Fruit fly (Drosophila melanogaster) whole organism, embryonic: ENCODE data around the gene CG3634.

ENCODE experiments used
- Adf1 ChIP-seq: fragments of 200-800 bp; sonication (Bioruptor generic); IDR thresholded peaks from 2 replicates; pipeline ENCODE4 v1.3.6; 2022; ENCODE audit warnings: missing biosample characterization, missing genetic modification characterization
- Atf6 ChIP-seq: fragments of 200-800 bp; sonication (Bioruptor generic); IDR thresholded peaks from 2 replicates; pipeline ENCODE4 v1.3.6; 2022; ENCODE audit warnings: missing biosample characterization, missing genetic modification characterization
- CG10462 ChIP-seq: fragments of 200-800 bp; sonication (Bioruptor generic); optimal IDR thresholded peaks from 2 replicates; lab custom pipeline; 2016; ENCODE audit warnings: missing biosample characterization, missing genetic modification characterization
- CG11456 ChIP-seq: fragments of 200-800 bp; sonication (Bioruptor generic); IDR thresholded peaks from 3 replicates; pipeline ENCODE4 v1.3.6; 2022; ENCODE audit warnings: missing biosample characterization, missing genetic modification characterization
- CG13775 ChIP-seq: fragments of 200-800 bp; sonication (Bioruptor generic); optimal IDR thresholded peaks from 3 replicates; lab custom pipeline; 2017; ENCODE audit warnings: missing biosample characterization, mild to moderate bottlenecking, missing genetic modification characterization
- CG14710 ChIP-seq: fragments of 200-800 bp; sonication (Bioruptor generic); optimal IDR thresholded peaks from 3 replicates; lab custom pipeline; 2019; ENCODE audit warnings: missing biosample characterization, mild to moderate bottlenecking, missing genetic modification characterization, moderate library complexity
- CG16815 ChIP-seq: fragments of 200-800 bp; sonication (Bioruptor generic); optimal IDR thresholded peaks from 3 replicates; lab custom pipeline; 2017; ENCODE audit warnings: missing biosample characterization, mild to moderate bottlenecking, missing genetic modification characterization
- CG17829 ChIP-seq: fragments of 200-800 bp; optimal IDR thresholded peaks from 2 replicates; lab custom pipeline; 2019; ENCODE audit warnings: missing biosample characterization, mild to moderate bottlenecking, missing genetic modification characterization, moderate library complexity
- CG18599 ChIP-seq: fragments of 200-800 bp; sonication (Bioruptor generic); optimal IDR thresholded peaks from 3 replicates; lab custom pipeline; 2017; ENCODE audit warnings: missing biosample characterization, missing genetic modification characterization, mild to moderate bottlenecking, moderate library complexity, missing genetic modification reagents
- CG31224 ChIP-seq: fragments of 200-800 bp; sonication (Bioruptor generic); IDR thresholded peaks from 2 replicates; pipeline ENCODE4 v1.3.6; 2022; ENCODE audit warnings: missing biosample characterization, missing genetic modification characterization
- CG32772 ChIP-seq: fragments of 200-800 bp; sonication (Bioruptor generic); IDR thresholded peaks from 2 replicates; pipeline ENCODE4 v1.3.6; 2022; ENCODE audit warnings: missing biosample characterization, missing genetic modification characterization
- CG4282 ChIP-seq: fragments of 200-800 bp; sonication (Bioruptor generic); optimal IDR thresholded peaks from 2 replicates; lab custom pipeline; 2016; ENCODE audit warnings: missing biosample characterization, missing genetic modification characterization
- CG6272 ChIP-seq: fragments of 200-800 bp; sonication (Bioruptor generic); IDR thresholded peaks from 2 replicates; pipeline ENCODE4 v1.3.6; 2022; ENCODE audit warnings: missing biosample characterization, missing genetic modification characterization
- CG6654 ChIP-seq: fragments of 200-800 bp; sonication (Bioruptor generic); optimal IDR thresholded peaks from 2 replicates; lab custom pipeline; 2017; ENCODE audit warnings: missing biosample characterization, mild to moderate bottlenecking, missing genetic modification characterization
- CG6689 ChIP-seq: fragments of 200-800 bp; sonication (Bioruptor generic); IDR thresholded peaks from 2 replicates; pipeline ENCODE4 v1.3.6; 2022; ENCODE audit warnings: missing biosample characterization, missing genetic modification characterization
- CG7839 ChIP-seq: fragments of 200-800 bp; sonication (Bioruptor generic); optimal IDR thresholded peaks from 3 replicates; lab custom pipeline; 2018; ENCODE audit warnings: missing biosample characterization, mild to moderate bottlenecking, missing genetic modification characterization, moderate library complexity
- CG7987 ChIP-seq: fragments of 200-800 bp; sonication (Bioruptor generic); optimal IDR thresholded peaks from 2 replicates; lab custom pipeline; 2018; ENCODE audit warnings: missing biosample characterization, mild to moderate bottlenecking, missing genetic modification characterization, moderate library complexity
- D ChIP-seq, 2 experiments: fragments of 200-800 bp in 1 of 2; fragments of >200 bp in 1 of 2; sonication (Bioruptor generic) in 1 of 2; optimal IDR thresholded peaks; 2 replicates in 1 of 2; 3 replicates in 1 of 2; lab custom pipeline; 2017; ENCODE audit warnings: mild to moderate bottlenecking in 1 of 2, missing biosample characterization in 1 of 2, missing genetic modification characterization in 1 of 2, missing genetic modification reagents in 1 of 2
- Dip2 ChIP-seq: fragments of 200-800 bp; sonication (Bioruptor generic); IDR thresholded peaks from 2 replicates; pipeline ENCODE4 v1.3.6; 2022; ENCODE audit warnings: missing biosample characterization, missing genetic modification characterization
- E2f1 ChIP-seq: fragments of 200-800 bp; sonication (Bioruptor generic); IDR thresholded peaks from 2 replicates; pipeline ENCODE4 v1.3.6; 2022; ENCODE audit warnings: missing biosample characterization, missing genetic modification characterization
- Elba2 ChIP-seq: fragments of 200-800 bp; sonication (Bioruptor generic); optimal IDR thresholded peaks from 3 replicates; lab custom pipeline; 2016; ENCODE audit warnings: missing biosample characterization, missing genetic modification characterization
- HmgZ ChIP-seq: fragments of 200-800 bp; sonication (Bioruptor generic); optimal IDR thresholded peaks from 2 replicates; lab custom pipeline; 2018; ENCODE audit warnings: missing biosample characterization, mild to moderate bottlenecking, missing genetic modification characterization
- Jarid2 ChIP-seq: fragments of 200-800 bp; sonication (Bioruptor generic); optimal IDR thresholded peaks from 3 replicates; lab custom pipeline; 2017; ENCODE audit warnings: mild to moderate bottlenecking, missing biosample characterization, missing genetic modification reagents, missing genetic modification characterization
- Mad ChIP-seq: fragments of 200-800 bp; sonication (Bioruptor generic); optimal IDR thresholded peaks from 2 replicates; lab custom pipeline; 2016; ENCODE audit warnings: missing biosample characterization, missing genetic modification characterization
- Max ChIP-seq: fragments of 200-800 bp; sonication (Bioruptor generic); optimal IDR thresholded peaks from 2 replicates; lab custom pipeline; 2016; ENCODE audit warnings: missing biosample characterization, mild to moderate bottlenecking, missing genetic modification characterization
- Pdp1 ChIP-seq, 2 experiments: fragments of 200-800 bp; sonication (Bioruptor generic); optimal IDR thresholded peaks; 3 replicates each; lab custom pipeline; 2016; ENCODE audit warnings: missing biosample characterization in 2 of 2, missing genetic modification characterization in 2 of 2, mild to moderate bottlenecking in 1 of 2, moderate library complexity in 1 of 2
- Sox100B ChIP-seq: fragments of 200-800 bp; sonication (Bioruptor generic); optimal IDR thresholded peaks from 3 replicates; lab custom pipeline; 2018; ENCODE audit warnings: missing biosample characterization, mild to moderate bottlenecking, missing genetic modification characterization
- Xbp1 ChIP-seq: fragments of 200-800 bp; sonication (Bioruptor generic); optimal IDR thresholded peaks from 3 replicates; lab custom pipeline; 2016; ENCODE audit warnings: missing biosample characterization, mild to moderate bottlenecking, missing genetic modification characterization
- corto ChIP-seq: fragments of 200-800 bp; sonication (Bioruptor generic); optimal IDR thresholded peaks from 2 replicates; lab custom pipeline; 2016; ENCODE audit warnings: missing biosample characterization, mild to moderate bottlenecking, missing genetic modification characterization, moderate library complexity
- dan ChIP-seq: fragments of 200-800 bp; sonication (Bioruptor generic); IDR thresholded peaks from 2 replicates; pipeline ENCODE4 v1.3.6; 2022; ENCODE audit warnings: missing biosample characterization, missing genetic modification characterization
- disco-r ChIP-seq: fragments of 200-800 bp; sonication (Bioruptor generic); optimal IDR thresholded peaks from 2 replicates; lab custom pipeline; 2016; ENCODE audit warnings: missing biosample characterization, missing genetic modification characterization
- dysf ChIP-seq: fragments of 200-800 bp; sonication (Bioruptor generic); IDR thresholded peaks from 3 replicates; pipeline ENCODE4 v1.3.6; 2022; ENCODE audit warnings: missing biosample characterization, missing genetic modification characterization
- eve ChIP-seq, 2 experiments: fragments of >200 bp; optimal IDR thresholded peaks; 2 replicates each; lab custom pipeline; 2017; ENCODE audit warnings: missing biosample characterization in 2 of 2, missing genetic modification characterization in 2 of 2
- fd102C ChIP-seq: fragments of 200-800 bp; sonication (Bioruptor generic); optimal IDR thresholded peaks from 2 replicates; lab custom pipeline; 2018; ENCODE audit warnings: missing biosample characterization, mild to moderate bottlenecking, missing genetic modification characterization, moderate library complexity
- gsb ChIP-seq: fragments of 200-800 bp; sonication (Bioruptor generic); IDR thresholded peaks from 2 replicates; pipeline ENCODE4 v1.3.6; 2022; ENCODE audit warnings: missing biosample characterization, missing genetic modification characterization
- hb ChIP-seq: fragments of 200-800 bp; sonication (Bioruptor generic); IDR thresholded peaks from 3 replicates; pipeline ENCODE4 v1.3.6; 2022; ENCODE audit warnings: missing biosample characterization, missing genetic modification characterization; ENCODE audit not compliant: partially characterized antibody
- hkb ChIP-seq, 2 experiments: fragments of 200-800 bp in 1 of 2; fragments of >200 bp in 1 of 2; sonication (Bioruptor generic) in 1 of 2; IDR thresholded peaks in 1 of 2; optimal IDR thresholded peaks in 1 of 2; 2 replicates each; pipeline versions ENCODE4 v1.3.6 to Lab custom; 2017 to 2022; ENCODE audit warnings: missing biosample characterization in 1 of 2, missing genetic modification characterization in 1 of 2
- inv ChIP-seq: fragments of 200-800 bp; sonication (Bioruptor generic); IDR thresholded peaks from 2 replicates; pipeline ENCODE4 v1.3.6; 2022; ENCODE audit warnings: missing biosample characterization, missing genetic modification characterization; ENCODE audit not compliant: partially characterized antibody
- lab ChIP-seq: fragments of 200-800 bp; sonication (Bioruptor generic); optimal IDR thresholded peaks from 3 replicates; lab custom pipeline; 2017; ENCODE audit warnings: missing biosample characterization, missing genetic modification characterization, mild to moderate bottlenecking, moderate library complexity, missing genetic modification reagents
- nerfin-1 ChIP-seq: fragments of 200-800 bp; sonication (Bioruptor generic); optimal IDR thresholded peaks from 3 replicates; lab custom pipeline; 2019; ENCODE audit warnings: missing biosample characterization, mild to moderate bottlenecking, missing genetic modification characterization, moderate library complexity
- nerfin-2 ChIP-seq: fragments of 200-800 bp; sonication (Bioruptor generic); IDR thresholded peaks from 2 replicates; pipeline ENCODE4 v1.3.6; 2022; ENCODE audit warnings: missing biosample characterization, missing genetic modification characterization; ENCODE audit not compliant: partially characterized antibody
- repo ChIP-seq: fragments of 200-800 bp; sonication (Bioruptor generic); optimal IDR thresholded peaks from 2 replicates; lab custom pipeline; 2016; ENCODE audit warnings: missing biosample characterization, missing genetic modification characterization
- slbo ChIP-seq: fragments of 200-800 bp; sonication (Bioruptor generic); IDR thresholded peaks from 2 replicates; pipeline ENCODE4 v1.3.6; 2022; ENCODE audit warnings: missing biosample characterization, missing genetic modification characterization
- sug ChIP-seq: fragments of 200-800 bp; optimal IDR thresholded peaks from 2 replicates; lab custom pipeline; 2019; ENCODE audit warnings: missing biosample characterization, mild to moderate bottlenecking, missing genetic modification characterization, moderate library complexity
- unpg ChIP-seq: fragments of 200-800 bp; sonication (Bioruptor generic); optimal IDR thresholded peaks from 3 replicates; lab custom pipeline; 2018; ENCODE audit warnings: missing biosample characterization, mild to moderate bottlenecking, missing genetic modification characterization, moderate library complexity
- usp ChIP-seq: fragments of >200 bp; optimal IDR thresholded peaks from 2 replicates; lab custom pipeline; 2017; ENCODE audit warnings: missing biosample characterization, missing genetic modification characterization
- zen ChIP-seq: fragments of 200-800 bp; sonication (Bioruptor generic); optimal IDR thresholded peaks from 3 replicates; lab custom pipeline; 2018; ENCODE audit warnings: missing biosample characterization, mild to moderate bottlenecking, missing genetic modification characterization, moderate library complexity
- zfh1 ChIP-seq: fragments of 200-800 bp; sonication (Bioruptor generic); IDR thresholded peaks from 3 replicates; pipeline ENCODE4 v1.3.6; 2022; ENCODE audit warnings: missing biosample characterization, missing genetic modification characterization

The CG3634 gene

DNA sequence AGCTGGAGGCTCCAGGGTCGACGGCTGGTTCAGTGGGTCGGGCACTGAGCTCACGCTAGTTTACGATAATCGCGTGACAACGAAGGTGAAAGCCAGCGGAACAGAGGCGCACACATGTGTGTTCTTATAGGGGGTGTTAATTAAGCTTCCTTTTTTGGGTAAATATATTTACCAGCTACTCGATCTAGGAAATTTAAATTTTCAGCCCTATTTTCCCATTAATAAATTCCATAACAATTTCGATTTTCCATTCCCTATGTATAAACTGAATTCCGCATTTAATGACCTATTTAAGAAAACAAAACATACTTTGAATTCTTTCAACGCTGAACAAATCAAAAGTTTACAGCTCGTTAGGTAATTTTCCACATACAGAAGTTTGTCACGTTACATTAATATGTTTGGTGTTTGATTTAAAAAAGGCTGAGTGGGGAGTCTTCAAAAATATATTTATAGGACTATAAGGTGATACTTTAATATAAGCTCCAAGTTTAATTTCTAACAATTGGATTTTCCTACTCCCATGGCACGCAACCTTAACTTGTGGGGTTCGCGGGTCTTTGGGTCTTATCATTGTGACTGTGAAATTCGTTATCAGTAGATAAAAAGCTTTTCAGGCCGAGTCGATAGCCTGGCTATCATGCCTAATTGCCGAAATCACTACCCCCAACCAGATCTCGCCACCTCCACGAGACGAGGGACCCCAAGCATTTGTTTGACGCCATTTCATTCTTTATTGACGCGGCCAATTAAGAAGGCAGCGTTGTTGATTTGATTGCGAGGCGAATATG is 28.2 kb upstream of the CG3634 start, which contains the start of gene CG13255 (continued):
- TF ChIP-seq CG6689 (GFP tag; lab: Robert Waterston, UW) (0 out of 2 replicates have a peak, but pooled peaks have one; percentile 28), lab (GFP tag; lab: Kevin White, UChicago) (peak; percentile 52), hb (GFP tag; lab: Robert Waterston, UW) (no peak), Max (GFP tag; lab: Kevin White, UChicago) (no peak), CG16815 (GFP tag; lab: Kevin White, UChicago) (peak; percentile 29), E2f1 (no peak), CG10462 (no peak), gsb (GFP tag; lab: Robert Waterston, UW) (no peak), disco-r (GFP tag; lab: Kevin White, UChicago) (no peak), nerfin-2 (no peak), Mad (GFP tag; lab: Kevin White, UChicago) (no peak), CG7987 (no peak), Adf1 (peak; percentile 10; the same call in 1 of the 2 replicates), slbo (GFP tag; lab: Robert Waterston, UW) (peak; percentile 59), CG18599 (peak; percentile 71), repo (GFP tag; lab: Kevin White, UChicago) (no peak), CG6272 (GFP tag; lab: Robert Waterston, UW) (no peak), CG14710 (tag; lab: Kevin White, UChicago) (no peak), CG17829 (no peak), inv (GFP tag; lab: Robert Waterston, UW) (no peak), unpg (GFP tag; lab: Kevin White, UChicago) (peak; percentile 10), Pdp1 (GFP tag; optimal IDR thresholded peaks at IDR 0.05; lab: Kevin White, UChicago) (peak; percentile 18 to 32), CG13775 (GFP tag; lab: Kevin White, UChicago) (peak; percentile 49), Sox100B (GFP tag; lab: Kevin White, UChicago) (peak; percentile 61), nerfin-1 (tag; lab: Kevin White, UChicago) (no peak), Atf6 (no peak), zen (tag; lab: Kevin White, UChicago) (no peak), corto (GFP tag; lab: Kevin White, UChicago) (no peak), hkb (optimal IDR thresholded peaks at IDR 0.05; lab: Kevin White, UChicago) (no peak), hkb (GFP tag; IDR thresholded peaks at IDR 0.05; lab: Robert Waterston, UW) (no peak), Elba2 (GFP tag; lab: Kevin White, UChicago) (no peak), Jarid2 (GFP tag; lab: Kevin White, UChicago) (peak; percentile 5), eve (GFP tag; optimal IDR thresholded peaks at IDR 0.05; lab: Kevin White, UChicago) (no peak), Xbp1 (GFP tag; lab: Kevin White, UChicago) (peak; percentile 21), CG32772 (GFP tag; lab: Robert Waterston, UW) (no peak), HmgZ (tag; lab: Kevin White, UChicago) (peak; percentile 35), dan (no peak), CG6654 (GFP tag; lab: Kevin White, UChicago) (peak; percentile 18), dysf (GFP tag; lab: Robert Waterston, UW) (peak; percentile 64; the same call in 2 of the 3 replicates), CG4282 (GFP tag; lab: Kevin White, UChicago) (no peak), D (optimal IDR thresholded peaks at IDR 0.05; lab: Kevin White, UChicago) (no peak), D (GFP tag; optimal IDR thresholded peaks at IDR 0.05; lab: Kevin White, UChicago) (no peak), sug (tag; lab: Kevin White, UChicago) (peak; percentile 95), CG11456 (peak; percentile 78; the same call in 2 of the 3 replicates), usp (no peak), CG7839 (tag; lab: Kevin White, UChicago) (peak; percentile 53), CG31224 (no peak), Dip2 (no peak), zfh1 (GFP tag; lab: Robert Waterston, UW) (no peak), fd102C (GFP tag; lab: Kevin White, UChicago) (no peak)
